Fruit fly (Drosophila melanogaster): ENCODE measurements around the gene CG18476.

The CG18476 gene

DNA sequence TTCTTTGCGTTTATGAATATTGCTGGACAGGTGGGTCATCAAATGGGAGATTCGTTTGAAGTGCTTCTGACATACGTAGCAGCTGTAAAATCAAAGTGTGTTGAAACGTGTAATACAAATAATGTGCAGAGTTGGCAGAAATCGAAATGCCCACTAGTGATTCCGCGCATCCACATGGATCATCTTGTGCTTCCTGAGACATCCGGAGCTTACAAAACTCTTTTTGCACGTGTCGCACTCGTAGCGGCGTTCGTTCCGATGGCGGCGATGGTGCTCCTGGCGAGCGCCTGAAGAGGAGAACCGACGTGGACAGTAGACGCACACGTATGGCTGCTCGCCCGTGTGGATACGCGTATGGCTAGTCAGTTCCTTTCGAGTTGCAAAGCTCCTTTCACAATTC lies 52.4 kb downstream of the CG18476 start, which contains the start of gene Zaf1:
Gene Zaf1, minus strand, starts transcription at position 101 of the 400 bp plus-strand sequence.
- no peak for TF ChIP-seq CG33017 (tag; optimal IDR thresholded peaks at IDR 0.05)
- TF ChIP-seq tj (GFP tag; optimal IDR thresholded peaks at IDR 0.05): peak; percentile 12

All from whole organism, adult.